Worm (Caenorhabditis elegans) whole organism, L1 larva: ENCODE results near the gene unc-115.

ENCODE experiments used
- C04F5.9 ChIP-seq: sonication (generic microtip); optimal IDR thresholded peaks from 2 replicates; lab custom pipeline; 2016; ENCODE audit warnings: missing genetic modification characterization, missing compliant biosample characterization
- C16A3.4 ChIP-seq: fragments of 150-350 bp; optimal IDR thresholded peaks from 2 replicates; lab custom pipeline; 2014; ENCODE audit warnings: missing biosample characterization, missing genetic modification characterization
- alr-1 ChIP-seq: fragments of 200-800 bp; sonication (Bioruptor generic); optimal IDR thresholded peaks from 2 replicates; lab custom pipeline; 2018; ENCODE audit warnings: borderline replicate concordance, mild to moderate bottlenecking, missing genetic modification characterization, missing compliant biosample characterization
- aly-2 ChIP-seq: fragments of 150-350 bp; optimal IDR thresholded peaks from 2 replicates; lab custom pipeline; 2014; ENCODE audit warnings: missing biosample characterization, missing genetic modification characterization
- ama-1 ChIP-seq: fragments of 150-350 bp; optimal IDR thresholded peaks from 2 replicates; lab custom pipeline; 2014
- blmp-1 ChIP-seq: fragments of 150-350 bp; optimal IDR thresholded peaks from 2 replicates; lab custom pipeline; 2014; ENCODE audit warnings: missing biosample characterization, missing genetic modification characterization
- ceh-63 ChIP-seq: fragments of 200-800 bp; sonication (Bioruptor generic); optimal IDR thresholded peaks from 2 replicates; lab custom pipeline; 2018; ENCODE audit warnings: mild to moderate bottlenecking, missing genetic modification characterization, missing compliant biosample characterization
- ceh-8 ChIP-seq: fragments of 200-800 bp; sonication (Bioruptor generic); optimal IDR thresholded peaks from 2 replicates; lab custom pipeline; 2018; ENCODE audit warnings: mild to moderate bottlenecking, missing genetic modification characterization, moderate library complexity, missing compliant biosample characterization
- ceh-88 ChIP-seq: fragments of 200-800 bp; sonication (Bioruptor generic); IDR thresholded peaks from 2 replicates; pipeline ENCODE4 v1.3.6; 2022; ENCODE audit warnings: missing genetic modification characterization, missing compliant biosample characterization
- ceh-90 ChIP-seq: sonication (generic microtip); optimal IDR thresholded peaks from 2 replicates; lab custom pipeline; 2016; ENCODE audit warnings: missing genetic modification characterization, missing compliant biosample characterization
- dpl-1 ChIP-seq, 3 experiments: fragments of 150-350 bp in 2 of 3; sonication (generic microtip) in 1 of 3; optimal IDR thresholded peaks; 2 replicates each; lab custom pipeline; 2014 to 2017; ENCODE audit warnings: missing biosample characterization in 3 of 3, missing genetic modification characterization in 3 of 3, missing genetic modification reagents in 3 of 3
- dsc-1 ChIP-seq: sonication (generic microtip); optimal IDR thresholded peaks from 2 replicates; lab custom pipeline; 2016; ENCODE audit warnings: mild to moderate bottlenecking, missing genetic modification characterization, missing compliant biosample characterization
- efl-1 ChIP-seq, 4 experiments: fragments of 150-350 bp; optimal IDR thresholded peaks in 3 of 4; peaks in 1 of 4; 1 replicate in 1 of 4; 2 replicates in 3 of 4; lab custom pipeline; 2014; ENCODE audit warnings: missing biosample characterization in 2 of 4, missing genetic modification characterization in 2 of 4, missing genetic modification reagents in 2 of 4
- egl-27 ChIP-seq, 2 experiments: fragments of 150-350 bp in 1 of 2; sonication (generic microtip); optimal IDR thresholded peaks; 3 replicates each; lab custom pipeline; 2017 to 2018; ENCODE audit warnings: missing biosample characterization in 2 of 2, missing genetic modification characterization in 2 of 2, missing genetic modification reagents in 2 of 2
- elt-2 ChIP-seq: sonication (generic microtip); optimal IDR thresholded peaks from 2 replicates; lab custom pipeline; 2016; ENCODE audit warnings: missing genetic modification characterization, mild to moderate bottlenecking, inconsistent platforms, missing compliant biosample characterization, missing genetic modification reagents
- ets-5 ChIP-seq: fragments of 200-800 bp; sonication (Bioruptor generic); IDR thresholded peaks from 2 replicates; pipeline ENCODE4 v1.3.6; 2022; ENCODE audit warnings: missing genetic modification characterization, missing compliant biosample characterization
- fkh-10 ChIP-seq: sonication (generic microtip); optimal IDR thresholded peaks from 2 replicates; lab custom pipeline; 2017; ENCODE audit warnings: missing biosample characterization, missing genetic modification reagents, missing genetic modification characterization
- fos-1 ChIP-seq: fragments of 150-350 bp; optimal IDR thresholded peaks from 2 replicates; lab custom pipeline; 2014; ENCODE audit warnings: missing biosample characterization, missing genetic modification characterization
- grh-1 ChIP-seq: fragments of 200-800 bp; sonication (Bioruptor generic); IDR thresholded peaks from 2 replicates; pipeline ENCODE4 v1.3.6; 2022; ENCODE audit warnings: missing genetic modification reagents, missing genetic modification characterization, missing compliant biosample characterization
- hpl-2 ChIP-seq: fragments of 150-350 bp; optimal IDR thresholded peaks from 2 replicates; lab custom pipeline; 2014; ENCODE audit warnings: missing biosample characterization, missing genetic modification reagents, missing genetic modification characterization
- isw-1 ChIP-seq: fragments of 200-800 bp; sonication (Bioruptor generic); IDR thresholded peaks from 2 replicates; pipeline ENCODE4 v1.3.6; 2022; ENCODE audit warnings: missing genetic modification characterization, missing compliant biosample characterization
- lin-13 ChIP-seq: fragments of 150-350 bp; optimal IDR thresholded peaks from 2 replicates; lab custom pipeline; 2014; ENCODE audit warnings: missing biosample characterization, missing genetic modification reagents, missing genetic modification characterization
- lin-14 ChIP-seq: fragments of 200-800 bp; sonication (Bioruptor generic); optimal IDR thresholded peaks from 2 replicates; lab custom pipeline; 2018; ENCODE audit warnings: mild to moderate bottlenecking, missing genetic modification characterization, moderate library complexity, missing compliant biosample characterization
- lin-15B ChIP-seq: fragments of 150-350 bp; sonication (generic microtip); optimal IDR thresholded peaks from 3 replicates; lab custom pipeline; 2014; ENCODE audit warnings: missing biosample characterization, missing genetic modification characterization
- lin-39 ChIP-seq: fragments of 150-350 bp; optimal IDR thresholded peaks from 2 replicates; lab custom pipeline; 2014; ENCODE audit warnings: missing biosample characterization, missing genetic modification reagents, missing genetic modification characterization
- lsy-2 ChIP-seq, 2 experiments: fragments of 150-350 bp; optimal IDR thresholded peaks; 2 replicates each; lab custom pipeline; 2014; ENCODE audit warnings: missing biosample characterization in 2 of 2, missing genetic modification characterization in 2 of 2
- mef-2 ChIP-seq: fragments of 150-350 bp; optimal IDR thresholded peaks from 2 replicates; lab custom pipeline; 2014; ENCODE audit warnings: missing biosample characterization, missing genetic modification characterization
- mep-1 ChIP-seq: fragments of 150-350 bp; optimal IDR thresholded peaks from 2 replicates; lab custom pipeline; 2014; ENCODE audit warnings: missing biosample characterization, missing genetic modification characterization
- nhr-11 ChIP-seq: fragments of 150-350 bp; optimal IDR thresholded peaks from 2 replicates; lab custom pipeline; 2014; ENCODE audit warnings: missing biosample characterization, missing genetic modification characterization
- nhr-12 ChIP-seq: sonication (generic microtip); optimal IDR thresholded peaks from 2 replicates; lab custom pipeline; 2017; ENCODE audit warnings: missing biosample characterization, missing genetic modification characterization
- nhr-20 ChIP-seq: sonication (generic microtip); optimal IDR thresholded peaks from 2 replicates; lab custom pipeline; 2016; ENCODE audit warnings: mild to moderate bottlenecking, missing genetic modification characterization, missing compliant biosample characterization
- nhr-237 ChIP-seq: fragments of 150-350 bp; optimal IDR thresholded peaks from 2 replicates; lab custom pipeline; 2014; ENCODE audit warnings: missing biosample characterization, missing genetic modification characterization
- nhr-28 ChIP-seq: fragments of 150-350 bp; optimal IDR thresholded peaks from 2 replicates; lab custom pipeline; 2014; ENCODE audit warnings: missing biosample characterization, missing genetic modification characterization
- nhr-47 ChIP-seq: sonication (generic microtip); optimal IDR thresholded peaks from 2 replicates; lab custom pipeline; 2016; ENCODE audit warnings: mild to moderate bottlenecking, missing genetic modification characterization, moderate library complexity, missing compliant biosample characterization
- nhr-76 ChIP-seq: sonication (generic microtip); optimal IDR thresholded peaks from 2 replicates; lab custom pipeline; 2017; ENCODE audit warnings: missing biosample characterization, missing genetic modification characterization
- nhr-77 ChIP-seq: fragments of 150-350 bp; optimal IDR thresholded peaks from 2 replicates; lab custom pipeline; 2014; ENCODE audit warnings: missing biosample characterization, missing genetic modification characterization
- nhr-84 ChIP-seq: sonication (generic microtip); optimal IDR thresholded peaks from 2 replicates; lab custom pipeline; 2017; ENCODE audit warnings: missing biosample characterization, missing genetic modification characterization
- nhr-85 ChIP-seq: sonication (generic microtip); peaks from one replicate; lab custom pipeline; 2016; ENCODE audit warnings: missing genetic modification characterization, inconsistent platforms, missing compliant biosample characterization
- nhr-90 ChIP-seq: sonication (generic microtip); optimal IDR thresholded peaks from 2 replicates; lab custom pipeline; 2016; ENCODE audit warnings: mild to moderate bottlenecking, missing genetic modification characterization, missing compliant biosample characterization; ENCODE audit not compliant: poor library complexity
- pag-3 ChIP-seq: sonication (generic microtip); optimal IDR thresholded peaks from 2 replicates; lab custom pipeline; 2017; ENCODE audit warnings: missing genetic modification characterization, mild to moderate bottlenecking, missing compliant biosample characterization, antibody characterized with exemption, borderline replicate concordance; ENCODE audit not compliant: insufficient read depth
- pax-3 ChIP-seq: fragments of 200-800 bp; sonication (Bioruptor generic); optimal IDR thresholded peaks from 2 replicates; lab custom pipeline; 2018; ENCODE audit warnings: mild to moderate bottlenecking, missing genetic modification characterization, moderate library complexity, missing compliant biosample characterization
- pqm-1 ChIP-seq: sonication (generic microtip); optimal IDR thresholded peaks from 3 replicates; lab custom pipeline; 2017; ENCODE audit warnings: missing biosample characterization, missing genetic modification characterization
- snu-23 ChIP-seq: sonication (generic microtip); optimal IDR thresholded peaks from 2 replicates; lab custom pipeline; 2016; ENCODE audit warnings: missing genetic modification characterization, missing compliant biosample characterization
- sox-4 ChIP-seq: sonication (generic microtip); optimal IDR thresholded peaks from 2 replicates; lab custom pipeline; 2016; ENCODE audit warnings: missing genetic modification characterization, missing compliant biosample characterization
- sptf-1 ChIP-seq: fragments of 150-350 bp; optimal IDR thresholded peaks from 2 replicates; lab custom pipeline; 2014; ENCODE audit warnings: missing biosample characterization, missing genetic modification characterization
- sup-37 ChIP-seq: fragments of 200-800 bp; sonication (Bioruptor generic); optimal IDR thresholded peaks from 2 replicates; lab custom pipeline; 2018; ENCODE audit warnings: mild to moderate bottlenecking, missing genetic modification characterization, missing compliant biosample characterization
- tbx-2 ChIP-seq: sonication (generic microtip); optimal IDR thresholded peaks from 2 replicates; lab custom pipeline; 2016; ENCODE audit warnings: missing genetic modification characterization, missing compliant biosample characterization
- unc-30 ChIP-seq: sonication (generic microtip); optimal IDR thresholded peaks from 2 replicates; lab custom pipeline; 2017; ENCODE audit warnings: missing biosample characterization, missing genetic modification characterization
- unc-86 ChIP-seq: sonication (generic microtip); optimal IDR thresholded peaks from 2 replicates; lab custom pipeline; 2016; ENCODE audit warnings: missing genetic modification characterization, missing compliant biosample characterization
- unc-98 ChIP-seq: fragments of 200-800 bp; sonication (Bioruptor generic); IDR thresholded peaks from 2 replicates; pipeline ENCODE4 v1.3.6; 2022; ENCODE audit warnings: missing genetic modification characterization, missing compliant biosample characterization
- xbp-1 ChIP-seq: sonication (generic microtip); optimal IDR thresholded peaks from 2 replicates; lab custom pipeline; 2016; ENCODE audit warnings: missing genetic modification characterization, missing compliant biosample characterization
- zag-1 ChIP-seq: fragments of 150-350 bp; optimal IDR thresholded peaks from 2 replicates; lab custom pipeline; 2014; ENCODE audit warnings: missing biosample characterization, missing genetic modification characterization
- zip-4 ChIP-seq: fragments of 200-800 bp; sonication (Bioruptor generic); optimal IDR thresholded peaks from 2 replicates; lab custom pipeline; 2018; ENCODE audit warnings: mild to moderate bottlenecking, missing genetic modification characterization, moderate library complexity, missing compliant biosample characterization
- ztf-11 ChIP-seq, 2 experiments: sonication (generic microtip); optimal IDR thresholded peaks; 2 replicates each; lab custom pipeline; 2016 to 2017; ENCODE audit warnings: missing genetic modification characterization in 2 of 2, missing biosample characterization in 1 of 2, missing compliant biosample characterization in 1 of 2

Gene unc-115

DNA sequence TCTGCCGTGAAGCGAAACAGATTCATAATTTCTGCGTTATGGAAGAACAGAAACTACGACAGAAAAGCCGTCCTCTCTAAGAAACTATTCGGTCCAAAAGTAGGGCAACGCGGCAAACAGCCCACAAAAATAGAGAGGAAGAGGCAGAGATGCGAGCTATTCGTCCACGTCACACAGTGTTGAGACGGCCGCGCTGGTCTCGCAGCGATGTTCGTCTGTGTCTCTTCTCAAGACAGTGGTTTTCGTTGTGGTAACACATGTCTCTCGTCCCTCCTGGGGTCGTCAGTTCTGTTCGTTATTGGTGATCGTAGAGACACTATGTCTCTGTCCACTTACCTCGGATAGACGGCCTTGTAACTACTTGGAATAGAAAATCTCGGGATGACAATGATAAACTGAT is 12.0 kb downstream of the unc-115 start, which contains the start of gene erd-2.1 (continued):
- TF ChIP-seq lin-13 (GFP tag; lab: Kevin White, UChicago) (no peak), nhr-76 (no peak), lin-14 (peak; percentile 91), mep-1 (peak; percentile 80), fkh-10 (no peak), nhr-77 (tag; lab: Kevin White, UChicago) (peak; percentile 28), lin-39 (tag; lab: Kevin White, UChicago) (no peak), lin-15B (no peak), dsc-1 (tag; lab: Kevin White, UChicago) (peak; percentile 40), nhr-90 (tag; lab: Kevin White, UChicago) (no peak), nhr-85 (peak; percentile 83), sptf-1 (tag; lab: Kevin White, UChicago) (no peak), tbx-2 (tag; lab: Kevin White, UChicago) (peak; percentile 66), snu-23 (GFP tag; lab: Kevin White, UChicago) (peak; percentile 82), nhr-28 (tag; lab: Kevin White, UChicago) (no peak), egl-27 (tag; optimal IDR thresholded peaks at IDR 0.05; lab: Kevin White, UChicago) (peak in 1 of 2 experiments; percentile 42), unc-98 (GFP tag; lab: Robert Waterston, UW) (no peak), pag-3 (tag; lab: Kevin White, UChicago) (no peak), elt-2 (tag; lab: Kevin White, UChicago) (no peak), xbp-1 (tag; lab: Kevin White, UChicago) (peak; percentile 100), nhr-237 (tag; lab: Kevin White, UChicago) (no peak), hpl-2 (GFP tag; lab: Kevin White, UChicago) (no peak), ceh-63 (no peak), nhr-84 (no peak), grh-1 (GFP tag; lab: Robert Waterston, UW) (peak; percentile 48; the same call in 1 of the 2 replicates), sup-37 (no peak), lsy-2 (tag; optimal IDR thresholded peaks at IDR 0.05; lab: Kevin White, UChicago) (peak; percentile 48 to 69), ztf-11 (tag; optimal IDR thresholded peaks at IDR 0.05; lab: Kevin White, UChicago) (no peak), nhr-12 (tag; lab: Kevin White, UChicago) (no peak), ceh-8 (no peak), C16A3.4 (peak; percentile 59), pqm-1 (tag; lab: Kevin White, UChicago) (no peak), nhr-47 (tag; lab: Kevin White, UChicago) (peak; percentile 52), C04F5.9 (tag; lab: Kevin White, UChicago) (no peak), zip-4 (GFP tag; lab: Kevin White, UChicago) (no peak), sox-4 (tag; lab: Kevin White, UChicago) (no peak), ceh-88 (GFP tag; lab: Robert Waterston, UW) (no peak), nhr-11 (tag; lab: Kevin White, UChicago) (no peak), pax-3 (no peak), fos-1 (tag; lab: Kevin White, UChicago) (no peak), mef-2 (tag; lab: Kevin White, UChicago) (peak; percentile 7), isw-1 (no peak), unc-30 (tag; lab: Kevin White, UChicago) (no peak), alr-1 (no peak), aly-2 (tag; lab: Kevin White, UChicago) (no peak), ets-5 (GFP tag; lab: Robert Waterston, UW) (no peak), ama-1 (lab: Kevin White, UChicago) (no peak), ceh-90 (no peak), efl-1 (optimal IDR thresholded peaks at IDR 0.05; lab: Kevin White, UChicago) (peak; percentile 22 to 57), efl-1 (GFP tag; optimal IDR thresholded peaks at IDR 0.05 in 1 of 2; lab: Kevin White, UChicago) (peak in 1 of 2 experiments; percentile 48), zag-1 (no peak), dpl-1 (GFP tag; optimal IDR thresholded peaks at IDR 0.05; lab: Kevin White, UChicago) (peak in 2 of 3 experiments; percentile 22 to 25), nhr-20 (tag; lab: Kevin White, UChicago) (peak; percentile 75), blmp-1 (tag; lab: Kevin White, UChicago) (peak; percentile 55), unc-86 (tag; lab: Kevin White, UChicago) (no peak)
